Worm (Caenorhabditis elegans): ENCODE data around the gene emc-5.

DNA sequence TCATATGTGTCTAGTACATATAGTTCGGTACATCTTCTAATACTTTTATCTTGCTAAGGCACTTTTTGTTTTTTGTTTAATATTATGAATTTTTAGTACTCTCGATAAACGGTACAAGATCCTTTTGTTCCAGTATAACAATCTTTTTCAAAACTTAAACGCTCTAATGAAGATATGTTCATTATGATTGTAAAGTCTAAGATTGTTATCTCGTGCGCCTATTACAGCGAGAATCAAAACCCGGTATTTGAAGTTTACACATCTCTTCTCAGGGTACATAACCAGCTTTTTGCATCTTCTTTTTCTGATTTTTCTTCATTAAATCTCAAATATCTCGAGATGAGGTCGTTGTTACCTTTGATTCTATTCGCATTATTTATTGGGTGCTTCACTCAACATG is 8.6 kb upstream of the emc-5 start, which contains the start of gene B0334.13:
- no peak for TF ChIP-seq dao-5 (tag; optimal IDR thresholded peaks at IDR 0.05)
- TF ChIP-seq him-1 (tag; optimal IDR thresholded peaks at IDR 0.05): no peak
- TF ChIP-seq W03F9.2 (tag; optimal IDR thresholded peaks at IDR 0.05): no peak
